Worm (Caenorhabditis elegans) whole organism, L3 larva: ENCODE measurements around the gene Y82E9BR.14.

Source experiments
- R02D3.7 ChIP-seq: fragments of 150-350 bp; optimal IDR thresholded peaks from 2 replicates; lab custom pipeline; 2014; ENCODE audit warnings: missing biosample characterization, missing genetic modification characterization
- ZK546.5 ChIP-seq: sonication (generic microtip); optimal IDR thresholded peaks from 2 replicates; lab custom pipeline; 2017; ENCODE audit warnings: missing biosample characterization, missing genetic modification characterization
- ceh-16 ChIP-seq: sonication (generic microtip); optimal IDR thresholded peaks from 2 replicates; lab custom pipeline; 2017; ENCODE audit warnings: missing biosample characterization, missing genetic modification characterization
- ceh-82 ChIP-seq: fragments of 150-350 bp; optimal IDR thresholded peaks from 2 replicates; lab custom pipeline; 2014; ENCODE audit warnings: missing biosample characterization, missing genetic modification characterization
- ceh-9 ChIP-seq: sonication (generic microtip); optimal IDR thresholded peaks from 2 replicates; lab custom pipeline; 2018; ENCODE audit warnings: missing biosample characterization, missing genetic modification characterization
- daf-12 ChIP-seq: fragments of 150-350 bp; optimal IDR thresholded peaks from 2 replicates; lab custom pipeline; 2014; ENCODE audit warnings: missing biosample characterization, missing genetic modification reagents, missing genetic modification characterization
- egl-5 ChIP-seq: fragments of 150-350 bp; optimal IDR thresholded peaks from 2 replicates; lab custom pipeline; 2017; ENCODE audit warnings: missing biosample characterization, missing genetic modification reagents, missing genetic modification characterization, inconsistent platforms
- elt-1 ChIP-seq: fragments of 150-350 bp; optimal IDR thresholded peaks from 2 replicates; lab custom pipeline; 2014; ENCODE audit warnings: missing biosample characterization, missing genetic modification characterization
- elt-2 ChIP-seq: sonication (generic microtip); optimal IDR thresholded peaks from 2 replicates; lab custom pipeline; 2016; ENCODE audit warnings: missing genetic modification reagents, mild to moderate bottlenecking, missing genetic modification characterization, missing compliant biosample characterization
- elt-3 ChIP-seq, 3 experiments: fragments of 150-350 bp in 1 of 3; sonication (generic microtip) in 2 of 3; optimal IDR thresholded peaks; 2 replicates in 2 of 3; 4 replicates in 1 of 3; lab custom pipeline; 2014 to 2017; ENCODE audit warnings: missing biosample characterization in 3 of 3, missing genetic modification characterization in 3 of 3
- eor-1 ChIP-seq, 2 experiments: fragments of 150-350 bp; optimal IDR thresholded peaks; 2 replicates each; lab custom pipeline; 2014 to 2018; ENCODE audit warnings: missing biosample characterization in 2 of 2, missing genetic modification characterization in 2 of 2
- fkh-10 ChIP-seq: sonication (generic microtip); optimal IDR thresholded peaks from 2 replicates; lab custom pipeline; 2017; ENCODE audit warnings: missing biosample characterization, missing genetic modification reagents, missing genetic modification characterization
- fos-1 ChIP-seq: fragments of 150-350 bp; optimal IDR thresholded peaks from 2 replicates; lab custom pipeline; 2014; ENCODE audit warnings: missing biosample characterization, missing genetic modification characterization
- hmg-11 ChIP-seq: sonication (generic microtip); optimal IDR thresholded peaks from 2 replicates; lab custom pipeline; 2016; ENCODE audit warnings: missing genetic modification characterization, missing compliant biosample characterization
- jun-1 ChIP-seq: fragments of 150-350 bp; optimal IDR thresholded peaks from 2 replicates; lab custom pipeline; 2014; ENCODE audit warnings: missing biosample characterization, missing genetic modification reagents, missing genetic modification characterization
- lin-39 ChIP-seq: fragments of 150-350 bp; optimal IDR thresholded peaks from 2 replicates; lab custom pipeline; 2018; ENCODE audit warnings: missing biosample characterization, missing genetic modification reagents, missing genetic modification characterization
- mdl-1 ChIP-seq: fragments of 150-350 bp; optimal IDR thresholded peaks from 2 replicates; lab custom pipeline; 2014; ENCODE audit warnings: missing biosample characterization, missing genetic modification characterization
- nfya-1 ChIP-seq: sonication (generic microtip); optimal IDR thresholded peaks from 2 replicates; lab custom pipeline; 2017; ENCODE audit warnings: missing genetic modification characterization, mild to moderate bottlenecking, missing compliant biosample characterization, antibody characterized with exemption, moderate library complexity; ENCODE audit not compliant: insufficient read depth
- nhr-11 ChIP-seq: fragments of 150-350 bp; optimal IDR thresholded peaks from 2 replicates; lab custom pipeline; 2014; ENCODE audit warnings: missing biosample characterization, missing genetic modification characterization
- nhr-23 ChIP-seq: fragments of 150-350 bp; optimal IDR thresholded peaks from 2 replicates; lab custom pipeline; 2014; ENCODE audit warnings: missing biosample characterization, missing genetic modification reagents, missing genetic modification characterization
- nhr-25 ChIP-seq: sonication (generic microtip); optimal IDR thresholded peaks from 2 replicates; lab custom pipeline; 2017; ENCODE audit warnings: missing biosample characterization, missing genetic modification characterization
- nhr-28 ChIP-seq: fragments of 150-350 bp; optimal IDR thresholded peaks from 2 replicates; lab custom pipeline; 2014; ENCODE audit warnings: missing biosample characterization, missing genetic modification characterization
- nhr-43 ChIP-seq: sonication (generic microtip); optimal IDR thresholded peaks from 2 replicates; lab custom pipeline; 2016; ENCODE audit warnings: mild to moderate bottlenecking, missing genetic modification characterization, missing compliant biosample characterization; ENCODE audit not compliant: poor library complexity, severe bottlenecking
- nhr-76 ChIP-seq: fragments of 150-350 bp; sonication (generic microtip); optimal IDR thresholded peaks from 5 replicates; lab custom pipeline; 2014; ENCODE audit warnings: missing biosample characterization, missing genetic modification characterization
- pha-4 ChIP-seq: fragments of 150-350 bp; optimal IDR thresholded peaks from 2 replicates; lab custom pipeline; 2014; ENCODE audit warnings: missing biosample characterization, missing genetic modification reagents, missing genetic modification characterization
- pqm-1 ChIP-seq: fragments of 150-350 bp; optimal IDR thresholded peaks from 2 replicates; lab custom pipeline; 2017; ENCODE audit warnings: missing biosample characterization, missing genetic modification characterization, inconsistent platforms
- sea-2 ChIP-seq: fragments of 150-350 bp; sonication (generic microtip); optimal IDR thresholded peaks from 4 replicates; lab custom pipeline; 2014; ENCODE audit warnings: missing biosample characterization, missing genetic modification reagents, missing genetic modification characterization
- tbx-2 ChIP-seq: sonication (generic microtip); optimal IDR thresholded peaks from 2 replicates; lab custom pipeline; 2016; ENCODE audit warnings: mild to moderate bottlenecking, missing genetic modification characterization, missing compliant biosample characterization
- unc-39 ChIP-seq: sonication (generic microtip); optimal IDR thresholded peaks from 4 replicates; lab custom pipeline; 2017; ENCODE audit warnings: missing biosample characterization, missing genetic modification characterization
- unc-62 ChIP-seq: fragments of 150-350 bp; sonication (generic microtip); optimal IDR thresholded peaks from 4 replicates; lab custom pipeline; 2014; ENCODE audit warnings: missing biosample characterization, missing genetic modification reagents, missing genetic modification characterization
- zag-1 ChIP-seq: fragments of 150-350 bp; optimal IDR thresholded peaks from 2 replicates; lab custom pipeline; 2014; ENCODE audit warnings: missing biosample characterization, missing genetic modification characterization
- ztf-11 ChIP-seq: fragments of 150-350 bp; optimal IDR thresholded peaks from 2 replicates; lab custom pipeline; 2014; ENCODE audit warnings: missing biosample characterization, missing genetic modification characterization
- ztf-4 ChIP-seq: fragments of 150-350 bp; optimal IDR thresholded peaks from 2 replicates; lab custom pipeline; 2014; ENCODE audit warnings: missing biosample characterization, missing genetic modification characterization

The Y82E9BR.14 gene

DNA sequence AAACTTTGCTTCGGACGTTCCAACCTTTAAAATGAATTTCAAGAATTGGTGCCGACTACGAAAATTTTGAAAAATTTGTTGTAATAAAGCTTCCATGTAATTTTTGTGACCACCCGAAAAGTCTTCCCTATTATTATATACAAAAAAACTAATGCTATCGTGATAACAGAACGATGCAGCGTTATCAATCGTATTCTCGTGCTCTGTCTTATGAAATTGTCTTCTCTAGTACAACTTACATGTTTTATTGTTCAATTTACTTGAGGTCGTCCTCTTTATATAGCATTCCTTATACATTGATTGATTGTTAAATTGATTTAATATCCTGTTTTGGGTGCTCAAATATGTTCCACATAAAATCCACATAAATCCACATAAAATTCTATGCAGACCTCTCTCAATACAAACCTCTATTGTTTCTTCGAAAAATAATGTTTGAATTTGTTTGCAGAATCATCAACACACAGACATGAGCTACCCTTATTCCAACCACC lies 12.4 kb downstream of the Y82E9BR.14 start, which contains the start of gene pals-19:
Gene pals-19 (plus strand): TSS at position 444 of the 494 bp plus-strand sequence.
- TF ChIP-seq ceh-16 (tag; lab: Kevin White, UChicago) (no peak), ztf-11 (tag; lab: Kevin White, UChicago) (no peak), nhr-28 (tag; lab: Kevin White, UChicago) (no peak), eor-1 (tag; optimal IDR thresholded peaks at IDR 0.05; lab: Kevin White, UChicago) (no peak), egl-5 (tag; lab: Kevin White, UChicago) (no peak), nhr-25 (tag; lab: Kevin White, UChicago) (no peak), zag-1 (tag; lab: Kevin White, UChicago) (no peak), ceh-82 (tag; lab: Kevin White, UChicago) (no peak), fkh-10 (GFP tag; lab: Kevin White, UChicago) (no peak), unc-39 (tag; lab: Kevin White, UChicago) (no peak), fos-1 (no peak), nhr-76 (no peak), elt-2 (peak; percentile 82), pha-4 (peak; percentile 30), nhr-43 (tag; lab: Kevin White, UChicago) (no peak), pqm-1 (tag; lab: Kevin White, UChicago) (peak; percentile 67), nfya-1 (tag; lab: Kevin White, UChicago) (no peak), elt-3 (tag; optimal IDR thresholded peaks at IDR 0.05; lab: Kevin White, UChicago) (no peak), nhr-11 (no peak), ZK546.5 (tag; lab: Kevin White, UChicago) (no peak), sea-2 (GFP tag; lab: Kevin White, UChicago) (no peak), lin-39 (no peak), elt-1 (tag; lab: Kevin White, UChicago) (no peak), ztf-4 (tag; lab: Kevin White, UChicago) (no peak)
- TF ChIP-seq, all 47 proteins: peak for 3

DNA sequence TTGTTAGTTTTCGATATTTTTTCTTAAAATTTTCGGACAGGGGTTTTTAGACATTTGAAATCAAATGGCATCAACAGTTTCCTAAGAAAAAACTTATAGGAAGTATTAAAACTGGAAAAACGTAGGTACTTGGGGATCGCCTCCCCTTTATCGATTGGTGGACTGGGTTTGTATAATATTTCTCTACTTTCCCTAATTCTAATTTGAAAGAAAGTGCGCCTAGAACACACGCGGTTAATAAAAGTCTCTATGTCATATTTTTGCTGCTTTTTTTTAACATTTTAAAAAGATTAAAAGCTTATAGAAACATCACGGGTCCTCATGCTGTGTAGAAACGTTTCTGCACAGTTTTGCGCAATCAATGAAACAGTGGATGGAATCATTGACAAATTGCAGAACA lies 14.2 kb downstream of the Y82E9BR.14 start, which contains the start of gene pals-16:
Gene pals-16 (plus strand): TSS at position 301 of the 400 bp plus-strand sequence.
- TF ChIP-seq unc-62 (no peak), nhr-76 (no peak), nhr-23 (tag; lab: Kevin White, UChicago) (no peak), eor-1 (tag; optimal IDR thresholded peaks at IDR 0.05; lab: Kevin White, UChicago) (no peak), nfya-1 (tag; lab: Kevin White, UChicago) (no peak), nhr-43 (tag; lab: Kevin White, UChicago) (no peak), mdl-1 (tag; lab: Kevin White, UChicago) (no peak), daf-12 (tag; lab: Kevin White, UChicago) (no peak)

DNA sequence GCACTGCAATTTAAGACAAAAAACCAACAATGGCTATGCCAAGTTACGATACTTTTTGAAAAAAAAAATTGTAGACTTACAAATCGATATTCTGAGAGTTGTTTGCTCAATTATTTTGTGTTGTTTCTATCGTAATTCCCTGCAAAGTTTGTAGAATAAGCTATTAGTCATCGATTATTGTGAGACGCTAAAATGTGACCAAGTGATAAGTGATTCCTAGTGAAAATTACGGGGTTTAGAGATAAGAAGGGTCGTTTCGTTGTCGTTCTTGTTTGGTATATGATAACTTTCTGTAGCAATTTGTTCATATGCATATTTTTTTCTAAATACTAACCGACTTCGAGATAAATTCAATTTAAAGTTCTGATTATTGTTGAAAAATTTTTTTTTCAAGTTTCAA lies 15.7 kb downstream of the Y82E9BR.14 start:
- no peak for TF ChIP-seq nhr-23 (tag; lab: Kevin White, UChicago)
- TF ChIP-seq ceh-9 (tag; lab: Kevin White, UChicago), result no peak
- TF ChIP-seq pha-4, result peak; percentile 8
- no peak for TF ChIP-seq ceh-82 (tag; lab: Kevin White, UChicago)
- TF ChIP-seq R02D3.7, result no peak
- peak; percentile 84 for TF ChIP-seq pqm-1 (tag; lab: Kevin White, UChicago)
- TF ChIP-seq elt-2, result peak; percentile 83

DNA sequence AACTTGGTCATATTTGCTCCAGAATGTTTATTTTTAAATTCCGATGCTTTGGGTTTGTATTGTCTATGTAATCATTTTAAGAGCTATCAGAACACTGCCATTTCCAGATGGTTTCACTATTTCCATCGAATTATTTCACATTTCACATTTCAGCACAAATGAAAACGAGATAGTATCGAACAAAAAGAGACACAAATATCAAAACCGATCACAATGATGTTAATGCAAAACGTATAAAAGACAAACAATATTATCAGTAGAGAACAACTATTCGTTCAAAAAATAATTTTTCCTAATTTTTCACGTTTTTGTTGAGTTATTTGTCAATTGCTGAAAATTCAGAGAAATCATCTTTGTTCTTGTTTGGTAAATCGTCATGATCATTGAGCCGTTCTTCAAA lies 18.6 kb downstream of the Y82E9BR.14 start:
- peak; percentile 68 for TF ChIP-seq elt-2
- no peak for TF ChIP-seq unc-39 (tag; lab: Kevin White, UChicago)
- TF ChIP-seq hmg-11, result no peak
- peak; percentile 30 for TF ChIP-seq pqm-1 (tag; lab: Kevin White, UChicago)
- no peak for TF ChIP-seq ceh-16 (tag; lab: Kevin White, UChicago)
- TF ChIP-seq pha-4, result peak; percentile 17

DNA sequence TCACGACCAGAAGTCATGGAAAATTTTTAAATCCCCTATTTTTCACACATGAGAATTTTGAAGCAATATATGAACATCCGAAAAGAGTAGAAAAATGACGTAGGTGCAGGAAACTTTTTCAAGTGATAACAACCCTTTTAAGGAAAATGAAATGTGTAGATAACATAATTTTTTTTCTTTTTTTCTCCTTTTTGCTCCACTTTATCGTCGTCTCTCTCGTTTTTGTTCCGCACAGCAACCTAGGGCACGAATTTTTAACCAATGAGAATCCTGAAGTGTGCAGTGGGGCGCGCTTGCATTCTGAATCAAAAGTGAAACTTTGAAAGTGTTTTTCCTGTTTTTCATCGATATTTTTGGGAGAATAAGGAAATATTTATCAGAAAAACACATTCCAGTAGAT lies 21.2 kb downstream of the Y82E9BR.14 start:
- TF ChIP-seq ztf-11 (tag; lab: Kevin White, UChicago), result no peak
- peak; percentile 29 for TF ChIP-seq pha-4
- no peak for TF ChIP-seq tbx-2 (tag; lab: Kevin White, UChicago)
- TF ChIP-seq elt-1 (tag; lab: Kevin White, UChicago), result no peak
- no peak for TF ChIP-seq mdl-1 (tag; lab: Kevin White, UChicago)
- TF ChIP-seq pqm-1 (tag; lab: Kevin White, UChicago), result peak; percentile 85
- no peak for TF ChIP-seq ceh-9 (tag; lab: Kevin White, UChicago)
- TF ChIP-seq ceh-82 (tag; lab: Kevin White, UChicago), result no peak
- peak; percentile 98 for TF ChIP-seq elt-2
- peak; percentile 88 for TF ChIP-seq jun-1 (tag; lab: Kevin White, UChicago)
- peak; percentile 10 for TF ChIP-seq nfya-1 (tag; lab: Kevin White, UChicago)
- TF ChIP-seq nhr-25 (tag; lab: Kevin White, UChicago), result no peak
